Fruit fly (Drosophila melanogaster) whole organism, embryonic: ENCODE measurements around the gene CG7963.

ENCODE experiments used
- B-H1 ChIP-seq: fragments of 200-800 bp; sonication (Bioruptor generic); IDR thresholded peaks from 3 replicates; pipeline ENCODE4 v1.3.6; 2022; ENCODE audit warnings: missing biosample characterization, missing genetic modification characterization
- B-H2 ChIP-seq: fragments of 200-800 bp; sonication (Bioruptor generic); optimal IDR thresholded peaks from 2 replicates; lab custom pipeline; 2018; ENCODE audit warnings: missing biosample characterization, mild to moderate bottlenecking, missing genetic modification characterization
- Bdp1 ChIP-seq: fragments of 200-800 bp; sonication (Bioruptor generic); optimal IDR thresholded peaks from 3 replicates; lab custom pipeline; 2016; ENCODE audit warnings: missing biosample characterization, missing genetic modification characterization
- Blimp-1 ChIP-seq: fragments of 200-800 bp; sonication (Bioruptor generic); optimal IDR thresholded peaks from 3 replicates; lab custom pipeline; 2018; ENCODE audit warnings: missing biosample characterization, missing genetic modification characterization, mild to moderate bottlenecking, moderate library complexity, missing genetic modification reagents
- CG11696 ChIP-seq: fragments of 200-800 bp; sonication (Bioruptor generic); IDR thresholded peaks from 2 replicates; pipeline ENCODE4 v1.3.6; 2022; ENCODE audit warnings: missing biosample characterization, missing genetic modification characterization
- CG12071 ChIP-seq: fragments of 200-800 bp; sonication (Bioruptor generic); optimal IDR thresholded peaks from 3 replicates; lab custom pipeline; 2018; ENCODE audit warnings: missing biosample characterization, mild to moderate bottlenecking, missing genetic modification characterization
- CG12659 ChIP-seq: fragments of 200-800 bp; sonication (Bioruptor generic); optimal IDR thresholded peaks from 3 replicates; lab custom pipeline; 2017; ENCODE audit warnings: mild to moderate bottlenecking, missing biosample characterization, missing genetic modification reagents, missing genetic modification characterization
- CG12769 ChIP-seq: fragments of 200-800 bp; sonication (Bioruptor generic); optimal IDR thresholded peaks from 2 replicates; lab custom pipeline; 2019; ENCODE audit warnings: missing biosample characterization, mild to moderate bottlenecking, missing genetic modification characterization, moderate library complexity
- CG1529 ChIP-seq: fragments of 200-800 bp; sonication (Bioruptor generic); optimal IDR thresholded peaks from 3 replicates; lab custom pipeline; 2018; ENCODE audit warnings: missing biosample characterization, missing genetic modification characterization
- CG15479 ChIP-seq: fragments of 200-800 bp; sonication (Bioruptor generic); optimal IDR thresholded peaks from 3 replicates; lab custom pipeline; 2019; ENCODE audit warnings: missing biosample characterization, mild to moderate bottlenecking, missing genetic modification characterization, moderate library complexity
- CG1602 ChIP-seq: fragments of 200-800 bp; sonication (Bioruptor generic); optimal IDR thresholded peaks from 3 replicates; lab custom pipeline; 2016; ENCODE audit warnings: missing biosample characterization, missing genetic modification characterization
- CG18599 ChIP-seq: fragments of 200-800 bp; sonication (Bioruptor generic); optimal IDR thresholded peaks from 3 replicates; lab custom pipeline; 2017; ENCODE audit warnings: missing biosample characterization, missing genetic modification characterization, mild to moderate bottlenecking, moderate library complexity, missing genetic modification reagents
- CG18764 ChIP-seq: fragments of 200-800 bp; sonication (Bioruptor generic); optimal IDR thresholded peaks from 3 replicates; lab custom pipeline; 2016; ENCODE audit warnings: missing biosample characterization, missing genetic modification characterization
- CG2889 ChIP-seq: fragments of 200-800 bp; sonication (Bioruptor generic); IDR thresholded peaks from 3 replicates; pipeline ENCODE4 v1.3.6; 2022; ENCODE audit warnings: missing biosample characterization, missing genetic modification characterization
- CG32532 ChIP-seq: fragments of 200-800 bp; sonication (Bioruptor generic); IDR thresholded peaks from 2 replicates; pipeline ENCODE4 v1.3.6; 2022; ENCODE audit warnings: missing biosample characterization, missing genetic modification characterization
- CG34224 ChIP-seq: fragments of 200-800 bp; sonication (Bioruptor generic); IDR thresholded peaks from 3 replicates; pipeline ENCODE4 v1.3.6; 2022; ENCODE audit warnings: missing biosample characterization, missing genetic modification characterization; ENCODE audit not compliant: partially characterized antibody
- CG34376 ChIP-seq: fragments of 200-800 bp; sonication (Bioruptor generic); optimal IDR thresholded peaks from 2 replicates; lab custom pipeline; 2018; ENCODE audit warnings: missing biosample characterization, mild to moderate bottlenecking, missing genetic modification characterization
- CG4360 ChIP-seq: fragments of 200-800 bp; sonication (Bioruptor generic); IDR thresholded peaks from 2 replicates; pipeline ENCODE4 v1.3.6; 2022; ENCODE audit warnings: missing biosample characterization, missing genetic modification characterization
- CG5953 ChIP-seq: fragments of 200-800 bp; sonication (Bioruptor generic); IDR thresholded peaks from 2 replicates; pipeline ENCODE4 v1.3.6; 2022; ENCODE audit warnings: missing biosample characterization, missing genetic modification characterization
- CG6654 ChIP-seq: fragments of 200-800 bp; sonication (Bioruptor generic); optimal IDR thresholded peaks from 2 replicates; lab custom pipeline; 2017; ENCODE audit warnings: missing biosample characterization, mild to moderate bottlenecking, missing genetic modification characterization
- CG8089 ChIP-seq: fragments of 200-800 bp; sonication (Bioruptor generic); optimal IDR thresholded peaks from 3 replicates; lab custom pipeline; 2016; ENCODE audit warnings: missing biosample characterization, missing genetic modification characterization
- CG8478 ChIP-seq: fragments of >200 bp; optimal IDR thresholded peaks from 2 replicates; lab custom pipeline; 2018
- CG8924 ChIP-seq: fragments of 200-800 bp; optimal IDR thresholded peaks from 3 replicates; lab custom pipeline; 2019; ENCODE audit warnings: missing biosample characterization, mild to moderate bottlenecking, missing genetic modification characterization, moderate library complexity
- Dek ChIP-seq: fragments of 200-800 bp; sonication (Bioruptor generic); optimal IDR thresholded peaks from 3 replicates; lab custom pipeline; 2019; ENCODE audit warnings: missing biosample characterization, mild to moderate bottlenecking, missing genetic modification characterization, moderate library complexity
- HLH3B ChIP-seq: fragments of 200-800 bp; sonication (Bioruptor generic); IDR thresholded peaks from 2 replicates; pipeline ENCODE4 v1.3.6; 2022; ENCODE audit warnings: missing biosample characterization, missing genetic modification characterization
- HmgD ChIP-seq: fragments of 200-800 bp; sonication (Bioruptor generic); optimal IDR thresholded peaks from 3 replicates; lab custom pipeline; 2016; ENCODE audit warnings: missing biosample characterization, missing genetic modification characterization
- HmgZ ChIP-seq: fragments of 200-800 bp; sonication (Bioruptor generic); optimal IDR thresholded peaks from 2 replicates; lab custom pipeline; 2018; ENCODE audit warnings: missing biosample characterization, mild to moderate bottlenecking, missing genetic modification characterization
- Nf-YA ChIP-seq: fragments of 200-800 bp; sonication (Bioruptor generic); IDR thresholded peaks from 2 replicates; pipeline ENCODE4 v1.3.6; 2022; ENCODE audit warnings: missing biosample characterization, missing genetic modification characterization
- NfI ChIP-seq: fragments of 200-800 bp; sonication (Bioruptor generic); optimal IDR thresholded peaks from 3 replicates; lab custom pipeline; 2018; ENCODE audit warnings: missing biosample characterization, mild to moderate bottlenecking, missing genetic modification characterization, moderate library complexity
- Six4 ChIP-seq: fragments of 200-800 bp; sonication (Bioruptor generic); optimal IDR thresholded peaks from 2 replicates; lab custom pipeline; 2016; ENCODE audit warnings: missing biosample characterization, missing genetic modification characterization
- amos ChIP-seq: fragments of 200-800 bp; sonication (Bioruptor generic); IDR thresholded peaks from 2 replicates; pipeline ENCODE4 v1.3.6; 2022; ENCODE audit warnings: missing biosample characterization, missing genetic modification characterization; ENCODE audit not compliant: partially characterized antibody
- ara ChIP-seq: fragments of 200-800 bp; sonication (Bioruptor generic); IDR thresholded peaks from 2 replicates; pipeline ENCODE4 v1.3.6; 2022; ENCODE audit warnings: missing biosample characterization, missing genetic modification characterization
- bowl ChIP-seq: fragments of 200-800 bp; sonication (Bioruptor generic); IDR thresholded peaks from 2 replicates; pipeline ENCODE4 v1.3.6; 2022; ENCODE audit warnings: missing biosample characterization, missing genetic modification characterization
- br ChIP-seq: fragments of >200 bp; optimal IDR thresholded peaks from 2 replicates; lab custom pipeline; 2017
- cad ChIP-seq: fragments of >200 bp; optimal IDR thresholded peaks from 2 replicates; lab custom pipeline; 2017; ENCODE audit warnings: missing biosample characterization, missing genetic modification characterization
- chif ChIP-seq, 2 experiments: fragments of 200-800 bp; sonication (Bioruptor generic); optimal IDR thresholded peaks; 3 replicates each; lab custom pipeline; 2016; ENCODE audit warnings: missing biosample characterization in 2 of 2, missing genetic modification characterization in 2 of 2
- chm ChIP-seq: fragments of 200-800 bp; sonication (Bioruptor generic); IDR thresholded peaks from 2 replicates; pipeline ENCODE4 v1.3.6; 2022; ENCODE audit warnings: missing biosample characterization, missing genetic modification characterization
- ci ChIP-seq: fragments of 200-800 bp; sonication (Bioruptor generic); IDR thresholded peaks from 3 replicates; pipeline ENCODE4 v1.3.6; 2022; ENCODE audit warnings: missing biosample characterization, missing genetic modification characterization
- crc ChIP-seq: fragments of 200-800 bp; sonication (Bioruptor generic); optimal IDR thresholded peaks from 2 replicates; lab custom pipeline; 2016; ENCODE audit warnings: missing biosample characterization, missing genetic modification characterization
- cwo ChIP-seq: fragments of 200-800 bp; sonication (Bioruptor generic); optimal IDR thresholded peaks from 3 replicates; lab custom pipeline; 2017; ENCODE audit warnings: missing biosample characterization, missing genetic modification characterization, mild to moderate bottlenecking, moderate library complexity, missing genetic modification reagents
- dmrt99B ChIP-seq: fragments of 200-800 bp; sonication (Bioruptor generic); optimal IDR thresholded peaks from 2 replicates; lab custom pipeline; 2018; ENCODE audit warnings: missing biosample characterization, mild to moderate bottlenecking, missing genetic modification characterization, moderate library complexity
- ind ChIP-seq: fragments of 200-800 bp; sonication (Bioruptor generic); optimal IDR thresholded peaks from 3 replicates; lab custom pipeline; 2016; ENCODE audit warnings: missing biosample characterization, missing genetic modification characterization
- jing ChIP-seq: fragments of 200-800 bp; sonication (Bioruptor generic); optimal IDR thresholded peaks from 2 replicates; lab custom pipeline; 2018; ENCODE audit warnings: missing biosample characterization, mild to moderate bottlenecking, missing genetic modification characterization
- kah ChIP-seq: fragments of 200-800 bp; sonication (Bioruptor generic); optimal IDR thresholded peaks from 2 replicates; lab custom pipeline; 2018; ENCODE audit warnings: missing biosample characterization, mild to moderate bottlenecking, missing genetic modification characterization
- lilli ChIP-seq: fragments of 200-800 bp; sonication (Bioruptor generic); optimal IDR thresholded peaks from 3 replicates; lab custom pipeline; 2016; ENCODE audit warnings: missing biosample characterization, missing genetic modification characterization
- lov ChIP-seq, 2 experiments: fragments of 200-800 bp in 1 of 2; fragments of >200 bp in 1 of 2; sonication (Bioruptor generic) in 1 of 2; IDR thresholded peaks in 1 of 2; optimal IDR thresholded peaks in 1 of 2; 2 replicates in 1 of 2; 3 replicates in 1 of 2; pipeline versions ENCODE4 v1.3.6 to Lab custom; 2017 to 2022; ENCODE audit warnings: missing biosample characterization in 1 of 2, missing genetic modification characterization in 1 of 2
- peb ChIP-seq: fragments of 200-800 bp; sonication (Bioruptor generic); IDR thresholded peaks from 2 replicates; pipeline ENCODE4 v1.3.6; 2022; ENCODE audit warnings: missing biosample characterization, missing genetic modification characterization
- seq ChIP-seq: fragments of 200-800 bp; sonication (Bioruptor generic); IDR thresholded peaks from 2 replicates; pipeline ENCODE4 v1.3.6; 2022; ENCODE audit warnings: missing biosample characterization, missing genetic modification characterization
- unc-4 ChIP-seq: fragments of 200-800 bp; sonication (Bioruptor generic); IDR thresholded peaks from 2 replicates; pipeline ENCODE4 v1.3.6; 2022; ENCODE audit warnings: missing biosample characterization, missing genetic modification characterization; ENCODE audit not compliant: partially characterized antibody
- wek ChIP-seq: fragments of 200-800 bp; sonication (Bioruptor generic); optimal IDR thresholded peaks from 3 replicates; lab custom pipeline; 2018; ENCODE audit warnings: missing biosample characterization, mild to moderate bottlenecking, missing genetic modification characterization, moderate library complexity

The CG7963 gene

DNA sequence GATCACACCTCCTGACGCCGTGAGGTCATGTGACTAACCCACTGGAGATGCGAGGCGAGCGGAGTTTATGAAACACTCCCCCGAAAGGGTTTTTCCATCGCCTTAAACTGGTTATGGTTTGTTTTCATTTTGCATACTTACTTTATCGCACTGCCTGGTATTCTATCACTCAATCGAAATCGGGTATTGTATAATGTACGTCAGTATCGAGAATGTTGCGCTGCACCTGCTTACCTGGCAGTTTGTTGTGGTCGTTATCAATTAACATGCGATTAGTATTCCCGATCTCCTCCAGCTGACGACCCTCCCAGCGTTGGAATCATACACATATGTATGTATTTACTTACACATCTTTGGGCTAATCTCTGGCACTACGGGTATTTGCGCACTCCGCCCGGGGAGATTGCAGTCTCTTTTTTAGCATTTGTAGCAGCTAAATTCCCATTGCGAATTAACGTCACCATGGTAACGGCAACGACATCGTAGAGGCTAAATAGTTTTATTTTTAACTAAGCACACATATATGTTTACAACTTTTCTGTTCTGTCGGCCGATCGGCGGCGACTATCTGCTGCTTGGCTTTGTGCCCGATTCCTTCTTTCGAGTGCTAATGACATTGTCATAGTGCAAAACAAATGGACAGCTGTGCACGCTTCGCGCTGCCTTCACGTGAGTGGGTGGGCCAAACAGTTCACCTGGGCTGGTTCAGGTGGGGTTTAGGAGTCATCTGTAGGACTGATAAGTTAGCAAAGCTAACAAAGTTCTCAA, 9.5 kb upstream of the CG7963 start (continued):
- no peak for TF ChIP-seq Dek
- TF ChIP-seq CG1602 (GFP tag; lab: Kevin White, UChicago), result no peak
- no peak for TF ChIP-seq ind
- TF ChIP-seq CG11696 (GFP tag; lab: Robert Waterston, UW), result no peak
- 0 out of 3 replicates have a peak, but pooled peaks have one; percentile 9 for TF ChIP-seq ci (GFP tag; lab: Robert Waterston, UW)
- TF ChIP-seq peb (GFP tag; lab: Robert Waterston, UW), result no peak
- TF ChIP-seq chif (GFP tag; optimal IDR thresholded peaks at IDR 0.05; lab: Kevin White, UChicago), result no peak
- no peak for TF ChIP-seq HmgD
- TF ChIP-seq br, result no peak
- TF ChIP-seq cwo (GFP tag; lab: Kevin White, UChicago), result peak; percentile 82
- no peak for TF ChIP-seq ara (GFP tag; lab: Robert Waterston, UW)
- no peak for TF ChIP-seq Bdp1 (GFP tag; lab: Kevin White, UChicago)
- no peak for TF ChIP-seq CG1529 (GFP tag; lab: Kevin White, UChicago)
- no peak for TF ChIP-seq cad (GFP tag; lab: Kevin White, UChicago)
- TF ChIP-seq lov (optimal IDR thresholded peaks at IDR 0.05; lab: Kevin White, UChicago), result no peak
- no peak for TF ChIP-seq lov (GFP tag; IDR thresholded peaks at IDR 0.05; lab: Robert Waterston, UW)
- TF ChIP-seq crc (GFP tag; lab: Kevin White, UChicago), result no peak
- no peak for TF ChIP-seq CG8924 (tag; lab: Kevin White, UChicago)
- TF ChIP-seq B-H2 (GFP tag; lab: Kevin White, UChicago), result peak; percentile 15
- TF ChIP-seq jing, result no peak
- TF ChIP-seq lilli (GFP tag; lab: Kevin White, UChicago), result no peak
- 0 out of 2 replicates have a peak, but pooled peaks have one; percentile 4 for TF ChIP-seq HLH3B (GFP tag; lab: Robert Waterston, UW)
- no peak for TF ChIP-seq CG8478 (lab: Kevin White, UChicago)
- no peak for TF ChIP-seq CG34224
- no peak for TF ChIP-seq CG8089
- TF ChIP-seq Six4 (GFP tag; lab: Kevin White, UChicago), result no peak
- 0 out of 2 replicates have a peak, but pooled peaks have one; percentile 17 for TF ChIP-seq CG4360 (GFP tag; lab: Robert Waterston, UW)
- no peak for TF ChIP-seq seq
- TF ChIP-seq bowl (GFP tag; lab: Robert Waterston, UW), result no peak
- peak; percentile 6 for TF ChIP-seq HmgZ
- no peak for TF ChIP-seq CG5953 (GFP tag; lab: Robert Waterston, UW)
- TF ChIP-seq CG6654, result no peak
- TF ChIP-seq kah, result no peak
- TF ChIP-seq CG34376 (GFP tag; lab: Kevin White, UChicago), result peak; percentile 34
- peak; percentile 51 for TF ChIP-seq CG12769
- TF ChIP-seq CG12659 (GFP tag; lab: Kevin White, UChicago), result no peak
- peak; percentile 45 for TF ChIP-seq CG18599 (GFP tag; lab: Kevin White, UChicago)
- peak; percentile 7; the same call in 1 of the 2 replicates for TF ChIP-seq CG32532
- TF ChIP-seq B-H1, result no peak
- TF ChIP-seq CG18764 (GFP tag; lab: Kevin White, UChicago), result no peak
- no peak for TF ChIP-seq chm (GFP tag; lab: Robert Waterston, UW)
- no peak for TF ChIP-seq CG2889 (GFP tag; lab: Robert Waterston, UW)
- no peak for TF ChIP-seq Blimp-1 (GFP tag; lab: Kevin White, UChicago)
- no peak for TF ChIP-seq unc-4
- no peak for TF ChIP-seq wek
- no peak for TF ChIP-seq dmrt99B (tag; lab: Kevin White, UChicago)
- TF ChIP-seq NfI (GFP tag; lab: Kevin White, UChicago), result peak; percentile 22
- no peak for TF ChIP-seq Nf-YA (GFP tag; lab: Robert Waterston, UW)
- TF ChIP-seq CG12071 (GFP tag; lab: Kevin White, UChicago), result no peak
- no peak for TF ChIP-seq CG15479 (GFP tag; lab: Kevin White, UChicago)
- TF ChIP-seq amos (GFP tag; lab: Robert Waterston, UW), result 0 out of 2 replicates have a peak, but pooled peaks have one; percentile 8
